Worm (Caenorhabditis elegans): ENCODE data around the gene fbxa-194.
A peak's percentile ranks its signal among the peaks of the same experiment; 100 is the strongest.

fbxa-194 gene

ce11 chrV:19751124-19751523 is 27.4 kb downstream of the fbxa-194 start, which contains the start of gene clec-49:
clec-49 (minus strand) TSS chrV:19751226.
- TF ChIP-seq nhr-77 (tag; optimal IDR thresholded peaks at IDR 0.05) (no peak), elt-2 (tag; optimal IDR thresholded peaks at IDR 0.05) (peak; percentile 1)

ce11 chrV:19747144-19747543 is 31.4 kb downstream of the fbxa-194 start:
- no peak for TF ChIP-seq egl-13 (tag; optimal IDR thresholded peaks at IDR 0.05)
- TF ChIP-seq fkh-8 (tag; optimal IDR thresholded peaks at IDR 0.05) = no peak
- TF ChIP-seq zip-4 (GFP tag; optimal IDR thresholded peaks at IDR 0.05) = no peak
- no peak for TF ChIP-seq swsn-7 (tag; optimal IDR thresholded peaks at IDR 0.05)
- TF ChIP-seq unc-98 (GFP tag; IDR thresholded peaks at IDR 0.05) = no peak
- TF ChIP-seq nhr-47 (tag; optimal IDR thresholded peaks at IDR 0.05) = no peak
- TF ChIP-seq hpl-2 (GFP tag; optimal IDR thresholded peaks at IDR 0.05) = no peak
- no peak for TF ChIP-seq sup-37 (GFP tag; optimal IDR thresholded peaks at IDR 0.05)
- no peak for TF ChIP-seq ztf-11 (tag; optimal IDR thresholded peaks at IDR 0.05)
- no peak for TF ChIP-seq lin-15B (tag; optimal IDR thresholded peaks at IDR 0.05)
- TF ChIP-seq dsc-1 (tag; optimal IDR thresholded peaks at IDR 0.05) = no peak
- no peak for TF ChIP-seq lin-14 (GFP tag; optimal IDR thresholded peaks at IDR 0.05)
- no peak for TF ChIP-seq pqm-1 (tag; optimal IDR thresholded peaks at IDR 0.05)
- TF ChIP-seq snpc-4 (tag; optimal IDR thresholded peaks at IDR 0.05) = no peak
- no peak for TF ChIP-seq jun-1 (tag; optimal IDR thresholded peaks at IDR 0.05)
- no peak for TF ChIP-seq nhr-20 (tag; optimal IDR thresholded peaks at IDR 0.05)
- TF ChIP-seq C34B4.2 (tag; optimal IDR thresholded peaks at IDR 0.05) = no peak
- TF ChIP-seq nhr-12 (tag; optimal IDR thresholded peaks at IDR 0.05) = no peak
- TF ChIP-seq hlh-4 (tag; optimal IDR thresholded peaks at IDR 0.05) = no peak
- TF ChIP-seq nhr-85 (tag) = no peak

- TF ChIP-seq efl-1 (optimal IDR thresholded peaks at IDR 0.05) = no peak
- no peak for TF ChIP-seq efl-1 (GFP tag; optimal IDR thresholded peaks at IDR 0.05 in 1 of 2)
- TF ChIP-seq snu-23 (GFP tag; optimal IDR thresholded peaks at IDR 0.05) = no peak
- no peak for TF ChIP-seq sup-37 (GFP tag; optimal IDR thresholded peaks at IDR 0.05)
- no peak for TF ChIP-seq nhr-19 (GFP tag; conservative IDR thresholded peaks at IDR 0.05)
- no peak for TF ChIP-seq jun-1 (tag; optimal IDR thresholded peaks at IDR 0.05)
- no peak for TF ChIP-seq skn-1 (tag; optimal IDR thresholded peaks at IDR 0.05)
- no peak for TF ChIP-seq nhr-85 (tag)
- TF ChIP-seq lin-15B (tag; optimal IDR thresholded peaks at IDR 0.05) = no peak
- no peak for TF ChIP-seq pax-3 (tag; optimal IDR thresholded peaks at IDR 0.05)
- no peak for TF ChIP-seq elt-2 (tag; optimal IDR thresholded peaks at IDR 0.05)
- TF ChIP-seq C04F5.9 (tag; optimal IDR thresholded peaks at IDR 0.05) = no peak
Observed at ce11 chrV:19745852-19746251, 32.7 kb downstream of the fbxa-194 start, which contains the start of gene W04E12.5. W04E12.5 (plus strand) TSS chrV:19746152.

- no peak for TF ChIP-seq lin-13 (GFP tag; optimal IDR thresholded peaks at IDR 0.05)
- no peak for TF ChIP-seq hpl-2 (GFP tag; optimal IDR thresholded peaks at IDR 0.05)
- TF ChIP-seq nhr-84 (tag; optimal IDR thresholded peaks at IDR 0.05) = no peak
- no peak for TF ChIP-seq fkh-10 (GFP tag; optimal IDR thresholded peaks at IDR 0.05)
- TF ChIP-seq snpc-4 (tag; optimal IDR thresholded peaks at IDR 0.05) = no peak
- no peak for TF ChIP-seq ces-1 (GFP tag; optimal IDR thresholded peaks at IDR 0.05)
- no peak for TF ChIP-seq nhr-85 (tag)
- no peak for TF ChIP-seq fkh-8 (tag; optimal IDR thresholded peaks at IDR 0.05)
- TF ChIP-seq pqm-1 (tag; optimal IDR thresholded peaks at IDR 0.05) = no peak
- no peak for TF ChIP-seq rnt-1 (tag; optimal IDR thresholded peaks at IDR 0.05)
- TF ChIP-seq ceh-82 (tag; optimal IDR thresholded peaks at IDR 0.05) = no peak
- no peak for TF ChIP-seq nhr-71 (tag; optimal IDR thresholded peaks at IDR 0.05)
- no peak for TF ChIP-seq unc-130 (tag; optimal IDR thresholded peaks at IDR 0.05)
- no peak for TF ChIP-seq nhr-77 (tag; optimal IDR thresholded peaks at IDR 0.05)
- no peak for TF ChIP-seq lin-35 (GFP tag; optimal IDR thresholded peaks at IDR 0.05)
Observed at ce11 chrV:19744210-19744609, 34.3 kb downstream of the fbxa-194 start.

Measured in whole organism, L1 larva.